Fruit fly (Drosophila melanogaster) whole organism, adult: ENCODE measurements around the gene Gale.

Source experiments
- CG11617 ChIP-seq: fragments of 200-800 bp; sonication (Bioruptor generic); optimal IDR thresholded peaks from 2 replicates; lab custom pipeline; 2017; ENCODE audit warnings: mild to moderate bottlenecking, missing biosample characterization, missing genetic modification reagents, missing genetic modification characterization
- CG12768 ChIP-seq: fragments of 200-800 bp; sonication (Bioruptor generic); optimal IDR thresholded peaks from 2 replicates; lab custom pipeline; 2017; ENCODE audit warnings: missing biosample characterization, missing genetic modification characterization, mild to moderate bottlenecking, moderate library complexity, missing genetic modification reagents
- CG14711 ChIP-seq: fragments of 200-800 bp; sonication (Bioruptor generic); optimal IDR thresholded peaks from 2 replicates; lab custom pipeline; 2018; ENCODE audit warnings: missing biosample characterization, mild to moderate bottlenecking, missing genetic modification characterization, moderate library complexity
- CG1620 ChIP-seq: fragments of 200-800 bp; sonication (Bioruptor generic); optimal IDR thresholded peaks from 2 replicates; lab custom pipeline; 2016; ENCODE audit warnings: missing biosample characterization, missing genetic modification characterization
- CG33017 ChIP-seq: fragments of 200-800 bp; sonication (Bioruptor generic); optimal IDR thresholded peaks from 2 replicates; lab custom pipeline; 2018; ENCODE audit warnings: missing biosample characterization, mild to moderate bottlenecking, missing genetic modification characterization, moderate library complexity
- CG5204 ChIP-seq: fragments of 200-800 bp; sonication (Bioruptor generic); optimal IDR thresholded peaks from 2 replicates; lab custom pipeline; 2016; ENCODE audit warnings: missing biosample characterization, missing genetic modification characterization
- CG7045 ChIP-seq: fragments of 200-800 bp; sonication (Bioruptor generic); optimal IDR thresholded peaks from 2 replicates; lab custom pipeline; 2017; ENCODE audit warnings: missing biosample characterization, mild to moderate bottlenecking, missing genetic modification characterization
- CG7101 ChIP-seq: fragments of 200-800 bp; sonication (Bioruptor generic); optimal IDR thresholded peaks from 2 replicates; lab custom pipeline; 2018; ENCODE audit warnings: missing biosample characterization, mild to moderate bottlenecking, missing genetic modification characterization, moderate library complexity
- Clk ChIP-seq: fragments of 200-800 bp; sonication (Bioruptor generic); optimal IDR thresholded peaks from 2 replicates; lab custom pipeline; 2017; ENCODE audit warnings: missing biosample characterization, missing genetic modification characterization
- Crg-1 ChIP-seq: fragments of 200-800 bp; sonication (Bioruptor generic); optimal IDR thresholded peaks from 2 replicates; lab custom pipeline; 2016; ENCODE audit warnings: missing biosample characterization, missing genetic modification characterization
- Hr96 ChIP-seq: fragments of 200-800 bp; sonication (Bioruptor generic); optimal IDR thresholded peaks from 2 replicates; lab custom pipeline; 2016; ENCODE audit warnings: missing biosample characterization, missing genetic modification characterization
- Mnt ChIP-seq: fragments of 200-800 bp; sonication (Bioruptor generic); optimal IDR thresholded peaks from 2 replicates; lab custom pipeline; 2016; ENCODE audit warnings: missing biosample characterization, mild to moderate bottlenecking, missing genetic modification characterization
- bab1 ChIP-seq: fragments of 200-800 bp; sonication (Bioruptor generic); optimal IDR thresholded peaks from 3 replicates; lab custom pipeline; 2019; ENCODE audit warnings: missing biosample characterization, mild to moderate bottlenecking, missing genetic modification characterization, moderate library complexity
- cic ChIP-seq: fragments of 200-800 bp; sonication (Bioruptor generic); optimal IDR thresholded peaks from 2 replicates; lab custom pipeline; 2017; ENCODE audit warnings: missing biosample characterization, mild to moderate bottlenecking, missing genetic modification characterization, moderate library complexity
- cnc ChIP-seq, 2 experiments: fragments of >200 bp; optimal IDR thresholded peaks; 2 replicates each; lab custom pipeline; 2017
- kay ChIP-seq: fragments of 200-800 bp; sonication (Bioruptor generic); peaks from one replicate; lab custom pipeline; 2016; ENCODE audit warnings: missing biosample characterization, missing genetic modification characterization, borderline replicate concordance
- ovo ChIP-seq: fragments of 200-800 bp; sonication (Bioruptor generic); optimal IDR thresholded peaks from 2 replicates; lab custom pipeline; 2016; ENCODE audit warnings: missing biosample characterization, missing genetic modification characterization
- pad ChIP-seq: fragments of 200-800 bp; sonication (Bioruptor generic); optimal IDR thresholded peaks from 3 replicates; lab custom pipeline; 2017; ENCODE audit warnings: missing biosample characterization, missing genetic modification characterization, mild to moderate bottlenecking, moderate library complexity, missing genetic modification reagents
- tj ChIP-seq: fragments of 200-800 bp; sonication (Bioruptor generic); optimal IDR thresholded peaks from 3 replicates; lab custom pipeline; 2017; ENCODE audit warnings: missing biosample characterization, mild to moderate bottlenecking, missing genetic modification characterization, moderate library complexity
- toe ChIP-seq: fragments of 200-800 bp; sonication (Bioruptor generic); optimal IDR thresholded peaks from 2 replicates; lab custom pipeline; 2016; ENCODE audit warnings: missing biosample characterization, missing genetic modification characterization

Gene Gale

dm6 chr3L:629353-629915 lies 18.9 kb upstream of the Gale start:
- no peak for TF ChIP-seq bab1 (GFP tag; lab: Kevin White, UChicago)
- TF ChIP-seq CG33017, result no peak
- no peak for TF ChIP-seq Crg-1 (GFP tag; lab: Kevin White, UChicago)
- TF ChIP-seq CG12768, result peak; percentile 65
- TF ChIP-seq CG7045, result no peak
- TF ChIP-seq Mnt, result no peak
- peak; percentile 28 for TF ChIP-seq ovo
- no peak for TF ChIP-seq tj (GFP tag; lab: Kevin White, UChicago)
- no peak for TF ChIP-seq CG1620
- TF ChIP-seq CG5204, result no peak
- TF ChIP-seq CG7101 (tag; lab: Kevin White, UChicago), result no peak
- TF ChIP-seq toe (GFP tag; lab: Kevin White, UChicago), result no peak
- TF ChIP-seq cic, result peak; percentile 55

dm6 chr3L:629916-630663 lies 18.3 kb upstream of the Gale start:
- TF ChIP-seq CG11617 (GFP tag; lab: Kevin White, UChicago), result peak; percentile 20
- peak; percentile 18 for TF ChIP-seq CG7045
- TF ChIP-seq CG5204, result peak; percentile 72
- peak; percentile 55 for TF ChIP-seq toe (GFP tag; lab: Kevin White, UChicago)
- TF ChIP-seq CG12768, result no peak
- TF ChIP-seq CG1620, result peak; percentile 14
- TF ChIP-seq CG7101 (tag; lab: Kevin White, UChicago), result peak; percentile 39
- TF ChIP-seq ovo, result peak; percentile 37
- TF ChIP-seq Mnt, result peak; percentile 26
- peak; percentile 54 for TF ChIP-seq Hr96 (GFP tag; lab: Kevin White, UChicago)
- no peak for TF ChIP-seq bab1 (GFP tag; lab: Kevin White, UChicago)
- peak; percentile 7 for TF ChIP-seq cic
- TF ChIP-seq Crg-1 (GFP tag; lab: Kevin White, UChicago), result no peak
- peak; percentile 14 for TF ChIP-seq CG33017
- TF ChIP-seq kay (GFP tag; lab: Kevin White, UChicago), result peak; percentile 76
- TF ChIP-seq tj (GFP tag; lab: Kevin White, UChicago), result no peak
- TF ChIP-seq CG14711 (tag; lab: Kevin White, UChicago), result no peak

- no peak for TF ChIP-seq pad (GFP tag; lab: Kevin White, UChicago)
- no peak for TF ChIP-seq Crg-1 (GFP tag; lab: Kevin White, UChicago)
- TF ChIP-seq CG7045, result no peak
- TF ChIP-seq ovo, result no peak
- TF ChIP-seq CG1620, result no peak
- peak; percentile 35 for TF ChIP-seq cic
- no peak for TF ChIP-seq bab1 (GFP tag; lab: Kevin White, UChicago)
- no peak for TF ChIP-seq kay (GFP tag; lab: Kevin White, UChicago)
- TF ChIP-seq CG12768, result no peak
- no peak for TF ChIP-seq Mnt
- TF ChIP-seq tj (GFP tag; lab: Kevin White, UChicago), result no peak
- TF ChIP-seq CG11617 (GFP tag; lab: Kevin White, UChicago), result no peak
- TF ChIP-seq Clk (GFP tag; lab: Kevin White, UChicago), result no peak
- TF ChIP-seq CG5204, result no peak
- no peak for TF ChIP-seq CG7101 (tag; lab: Kevin White, UChicago)
- TF ChIP-seq Hr96 (GFP tag; lab: Kevin White, UChicago), result no peak
- TF ChIP-seq CG14711 (tag; lab: Kevin White, UChicago), result peak; percentile 17
Measured at dm6 chr3L:630666-631065, 17.7 kb upstream of the Gale start.

dm6 chr3L:632058-632457 lies 16.3 kb upstream of the Gale start:
- TF ChIP-seq CG11617 (GFP tag; lab: Kevin White, UChicago) (no peak), Mnt (no peak), CG1620 (no peak), CG14711 (tag; lab: Kevin White, UChicago) (no peak), Crg-1 (GFP tag; lab: Kevin White, UChicago) (no peak), CG7045 (no peak), bab1 (GFP tag; lab: Kevin White, UChicago) (no peak), cnc (optimal IDR thresholded peaks at IDR 0.05; lab: Kevin White, UChicago) (no peak)

- TF ChIP-seq cic (peak; percentile 96), CG12768 (no peak), CG7045 (peak; percentile 38), Crg-1 (GFP tag; lab: Kevin White, UChicago) (no peak), CG14711 (tag; lab: Kevin White, UChicago) (peak; percentile 27), CG7101 (tag; lab: Kevin White, UChicago) (peak; percentile 31), tj (GFP tag; lab: Kevin White, UChicago) (peak; percentile 38), CG11617 (GFP tag; lab: Kevin White, UChicago) (no peak), Hr96 (GFP tag; lab: Kevin White, UChicago) (peak; percentile 19), toe (GFP tag; lab: Kevin White, UChicago) (peak; percentile 32), CG5204 (peak; percentile 63), Clk (GFP tag; lab: Kevin White, UChicago) (peak; percentile 13)
Measured at dm6 chr3L:633272-634254, 14.8 kb upstream of the Gale start.
